Worm (Caenorhabditis elegans) whole organism, mixed stage, embryonic: ENCODE results near the gene F46C3.6.

Source experiments
- M03D4.4 ChIP-seq: sonication (generic microtip); optimal IDR thresholded peaks from 2 replicates; lab custom pipeline; 2017; ENCODE audit warnings: mild to moderate bottlenecking, missing genetic modification characterization, missing compliant biosample characterization
- bed-3 ChIP-seq: fragments of 200-800 bp; sonication (Bioruptor generic); optimal IDR thresholded peaks from 3 replicates; lab custom pipeline; 2018; ENCODE audit warnings: mild to moderate bottlenecking, missing genetic modification characterization, moderate library complexity, missing compliant biosample characterization
- blmp-1 ChIP-seq: fragments of 150-350 bp; optimal IDR thresholded peaks from 2 replicates; lab custom pipeline; 2014; ENCODE audit warnings: missing biosample characterization, missing genetic modification characterization
- ceh-39 ChIP-seq: fragments of 150-350 bp; optimal IDR thresholded peaks from 2 replicates; lab custom pipeline; 2014; ENCODE audit warnings: missing biosample characterization, missing genetic modification characterization
- ceh-43 ChIP-seq: fragments of 200-800 bp; sonication (Bioruptor generic); optimal IDR thresholded peaks from 2 replicates; lab custom pipeline; 2018; ENCODE audit warnings: mild to moderate bottlenecking, missing genetic modification characterization, moderate library complexity, missing compliant biosample characterization
- ceh-83 ChIP-seq: fragments of 200-800 bp; sonication (Bioruptor generic); optimal IDR thresholded peaks from 2 replicates; lab custom pipeline; 2018; ENCODE audit warnings: mild to moderate bottlenecking, missing genetic modification characterization, missing compliant biosample characterization
- ces-1 ChIP-seq: fragments of 150-350 bp; optimal IDR thresholded peaks from 2 replicates; lab custom pipeline; 2014; ENCODE audit warnings: missing biosample characterization, missing genetic modification reagents, missing genetic modification characterization
- cnd-1 ChIP-seq: fragments of 200-800 bp; sonication (Bioruptor generic); optimal IDR thresholded peaks from 2 replicates; lab custom pipeline; 2018; ENCODE audit warnings: mild to moderate bottlenecking, missing genetic modification characterization, missing compliant biosample characterization
- drap-1 ChIP-seq: fragments of 200-800 bp; sonication (Bioruptor generic); optimal IDR thresholded peaks from 3 replicates; lab custom pipeline; 2018; ENCODE audit warnings: mild to moderate bottlenecking, missing genetic modification characterization, missing compliant biosample characterization
- elt-1 ChIP-seq: sonication (generic microtip); optimal IDR thresholded peaks from 2 replicates; lab custom pipeline; 2017; ENCODE audit warnings: missing genetic modification characterization, mild to moderate bottlenecking, missing compliant biosample characterization, antibody characterized with exemption, moderate library complexity, borderline replicate concordance; ENCODE audit not compliant: insufficient read depth
- flh-1 ChIP-seq: fragments of 200-800 bp; sonication (Bioruptor generic); optimal IDR thresholded peaks from 2 replicates; lab custom pipeline; 2018; ENCODE audit warnings: mild to moderate bottlenecking, missing genetic modification characterization, moderate library complexity, missing compliant biosample characterization
- ham-2 ChIP-seq: fragments of 200-800 bp; sonication (Bioruptor generic); optimal IDR thresholded peaks from 2 replicates; lab custom pipeline; 2018; ENCODE audit warnings: mild to moderate bottlenecking, missing genetic modification characterization, missing compliant biosample characterization
- hlh-1 ChIP-seq: fragments of 150-350 bp; optimal IDR thresholded peaks from 2 replicates; lab custom pipeline; 2014; ENCODE audit warnings: missing biosample characterization, missing genetic modification reagents, missing genetic modification characterization
- lin-13 ChIP-seq: fragments of 150-350 bp; optimal IDR thresholded peaks from 2 replicates; lab custom pipeline; 2014; ENCODE audit warnings: missing biosample characterization, missing genetic modification characterization
- lin-32 ChIP-seq: fragments of 200-800 bp; sonication (Bioruptor generic); optimal IDR thresholded peaks from 2 replicates; lab custom pipeline; 2018; ENCODE audit warnings: mild to moderate bottlenecking, missing genetic modification characterization, missing compliant biosample characterization
- lsy-2 ChIP-seq: fragments of 150-350 bp; optimal IDR thresholded peaks from 2 replicates; lab custom pipeline; 2014; ENCODE audit warnings: missing biosample characterization, missing genetic modification characterization
- mab-5 ChIP-seq: fragments of 150-350 bp; optimal IDR thresholded peaks from 2 replicates; lab custom pipeline; 2014; ENCODE audit warnings: missing biosample characterization, missing genetic modification characterization
- mep-1 ChIP-seq: fragments of 150-350 bp; optimal IDR thresholded peaks from 2 replicates; lab custom pipeline; 2017; ENCODE audit warnings: missing biosample characterization, missing genetic modification reagents, missing genetic modification characterization, inconsistent platforms
- mls-2 ChIP-seq: sonication (generic microtip); optimal IDR thresholded peaks from 2 replicates; lab custom pipeline; 2016; ENCODE audit warnings: mild to moderate bottlenecking, missing genetic modification characterization, moderate library complexity, missing compliant biosample characterization
- nhr-12 ChIP-seq: fragments of 150-350 bp; optimal IDR thresholded peaks from 2 replicates; lab custom pipeline; 2014; ENCODE audit warnings: missing biosample characterization, missing genetic modification characterization
- nhr-2 ChIP-seq: fragments of 150-350 bp; optimal IDR thresholded peaks from 2 replicates; lab custom pipeline; 2014; ENCODE audit warnings: missing biosample characterization, missing genetic modification characterization
- nhr-237 ChIP-seq: fragments of 150-350 bp; optimal IDR thresholded peaks from 2 replicates; lab custom pipeline; 2014; ENCODE audit warnings: missing biosample characterization, missing genetic modification characterization
- nhr-28 ChIP-seq: fragments of 150-350 bp; optimal IDR thresholded peaks from 2 replicates; lab custom pipeline; 2014; ENCODE audit warnings: missing biosample characterization, missing genetic modification characterization
- nhr-76 ChIP-seq: sonication (generic microtip); optimal IDR thresholded peaks from 2 replicates; lab custom pipeline; 2017; ENCODE audit warnings: missing biosample characterization, missing genetic modification characterization
- pha-4 ChIP-seq: fragments of 150-350 bp; optimal IDR thresholded peaks from 2 replicates; lab custom pipeline; 2018; ENCODE audit warnings: missing biosample characterization, missing genetic modification reagents, missing genetic modification characterization
- sem-2 ChIP-seq: fragments of 200-800 bp; sonication (Bioruptor generic); optimal IDR thresholded peaks from 2 replicates; lab custom pipeline; 2018; ENCODE audit warnings: mild to moderate bottlenecking, missing genetic modification characterization, missing compliant biosample characterization
- snpc-4 ChIP-seq: fragments of 150-350 bp; optimal IDR thresholded peaks from 2 replicates; lab custom pipeline; 2014; ENCODE audit warnings: missing biosample characterization, missing genetic modification characterization
- sptf-1 ChIP-seq: sonication (generic microtip); optimal IDR thresholded peaks from 2 replicates; lab custom pipeline; 2017; ENCODE audit warnings: mild to moderate bottlenecking, missing genetic modification characterization, moderate library complexity, missing compliant biosample characterization
- tbx-8 ChIP-seq: fragments of 200-800 bp; sonication (Bioruptor generic); optimal IDR thresholded peaks from 2 replicates; lab custom pipeline; 2018; ENCODE audit warnings: mild to moderate bottlenecking, missing genetic modification characterization, moderate library complexity, missing compliant biosample characterization
- unc-120 ChIP-seq: sonication (generic microtip); optimal IDR thresholded peaks from 2 replicates; lab custom pipeline; 2017; ENCODE audit warnings: missing genetic modification characterization, missing compliant biosample characterization; ENCODE audit not compliant: poor library complexity, severe bottlenecking
- unc-39 ChIP-seq: fragments of 150-350 bp; optimal IDR thresholded peaks from 2 replicates; lab custom pipeline; 2014; ENCODE audit warnings: missing biosample characterization, missing genetic modification characterization
- unc-62 ChIP-seq: fragments of 150-350 bp; optimal IDR thresholded peaks from 2 replicates; lab custom pipeline; 2014; ENCODE audit warnings: missing biosample characterization, missing genetic modification reagents, missing genetic modification characterization
- zip-8 ChIP-seq: fragments of 150-350 bp; optimal IDR thresholded peaks from 2 replicates; lab custom pipeline; 2014; ENCODE audit warnings: missing biosample characterization, missing genetic modification characterization
- ztf-11 ChIP-seq: fragments of 150-350 bp; optimal IDR thresholded peaks from 2 replicates; lab custom pipeline; 2014; ENCODE audit warnings: missing biosample characterization, missing genetic modification characterization

Gene F46C3.6

ce11 chrX:11465215-11465614 lies 45.3 kb upstream of the F46C3.6 start, which contains the start of gene lin-14:
lin-14 (plus strand) TSS chrX:11465560.
- TF ChIP-seq nhr-237 (tag; lab: Kevin White, UChicago) (no peak), tbx-8 (GFP tag; lab: Kevin White, UChicago) (no peak), cnd-1 (tag; lab: Kevin White, UChicago) (no peak), flh-1 (no peak), bed-3 (GFP tag; lab: Kevin White, UChicago) (no peak), ceh-39 (tag; lab: Kevin White, UChicago) (no peak), unc-39 (no peak), lin-13 (no peak), mls-2 (tag; lab: Kevin White, UChicago) (peak; percentile 32), ceh-43 (GFP tag; lab: Kevin White, UChicago) (no peak), ztf-11 (tag; lab: Kevin White, UChicago) (no peak), sptf-1 (tag; lab: Kevin White, UChicago) (no peak), nhr-28 (tag; lab: Kevin White, UChicago) (no peak), nhr-76 (no peak), M03D4.4 (tag; lab: Kevin White, UChicago) (no peak), mep-1 (tag; lab: Kevin White, UChicago) (peak; percentile 10), lin-32 (GFP tag; lab: Kevin White, UChicago) (no peak), ces-1 (peak; percentile 33), blmp-1 (tag; lab: Kevin White, UChicago) (no peak), pha-4 (tag; lab: Kevin White, UChicago) (peak; percentile 8), mab-5 (tag; lab: Kevin White, UChicago) (no peak), zip-8 (tag; lab: Kevin White, UChicago) (no peak), nhr-12 (tag; lab: Kevin White, UChicago) (no peak), nhr-2 (tag; lab: Kevin White, UChicago) (no peak), elt-1 (no peak), drap-1 (GFP tag; lab: Kevin White, UChicago) (peak; percentile 2), ham-2 (GFP tag; lab: Kevin White, UChicago) (peak; percentile 69), unc-62 (GFP tag; lab: Kevin White, UChicago) (peak; percentile 34), unc-120 (tag; lab: Kevin White, UChicago) (peak; percentile 94), ceh-83 (GFP tag; lab: Kevin White, UChicago) (no peak), snpc-4 (tag; lab: Kevin White, UChicago) (no peak), hlh-1 (tag; lab: Kevin White, UChicago) (no peak), sem-2 (GFP tag; lab: Kevin White, UChicago) (no peak), lsy-2 (peak; percentile 5)

DNA sequence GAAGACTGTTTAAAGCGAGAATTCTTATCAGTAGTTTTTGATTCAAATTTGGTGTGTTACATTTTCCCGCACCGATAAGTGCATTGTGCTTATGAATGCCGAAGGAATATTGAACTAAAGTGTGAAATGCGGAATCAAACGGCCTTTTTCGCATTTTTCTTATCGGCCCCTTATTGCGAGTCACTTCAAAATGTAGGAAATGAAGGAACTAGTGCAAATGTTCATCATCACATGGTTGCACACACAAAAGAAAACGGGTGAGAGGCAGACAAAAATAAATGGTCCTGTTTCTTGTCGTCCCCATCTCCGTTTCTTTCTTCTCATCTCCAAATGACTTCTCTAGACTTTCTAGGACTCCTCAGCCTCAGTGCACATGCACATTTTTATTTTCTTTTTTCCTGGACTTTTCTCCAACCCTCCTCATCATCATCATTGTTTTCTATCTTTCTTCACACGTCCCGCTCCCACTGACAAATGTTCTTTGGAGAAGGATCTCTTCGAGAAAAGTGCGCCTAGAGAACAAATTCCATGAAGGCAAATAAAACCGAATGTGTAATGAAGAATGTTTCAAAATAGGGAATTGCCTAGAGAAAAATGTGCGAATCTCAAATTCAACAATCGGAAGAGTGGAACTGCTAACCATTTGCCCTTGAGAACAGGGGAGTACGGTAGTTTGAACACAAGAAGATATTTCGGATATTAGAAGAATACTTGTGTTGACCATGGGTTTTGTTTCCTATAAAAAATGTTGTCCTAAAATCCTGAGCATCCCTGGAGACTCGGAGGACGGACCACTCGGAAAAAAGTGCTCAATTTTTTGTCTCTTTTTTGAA lies 44.6 kb upstream of the F46C3.6 start:
- TF ChIP-seq unc-62 (GFP tag; lab: Kevin White, UChicago): peak; percentile 14
- no peak for TF ChIP-seq lin-13
- TF ChIP-seq zip-8 (tag; lab: Kevin White, UChicago): no peak
- peak; percentile 24 for TF ChIP-seq hlh-1 (tag; lab: Kevin White, UChicago)
- no peak for TF ChIP-seq ztf-11 (tag; lab: Kevin White, UChicago)
- peak; percentile 29 for TF ChIP-seq unc-120 (tag; lab: Kevin White, UChicago)
- no peak for TF ChIP-seq flh-1
- TF ChIP-seq mab-5 (tag; lab: Kevin White, UChicago): no peak
- TF ChIP-seq ces-1: peak; percentile 36
- TF ChIP-seq nhr-76: no peak
- no peak for TF ChIP-seq mep-1 (tag; lab: Kevin White, UChicago)
- TF ChIP-seq nhr-12 (tag; lab: Kevin White, UChicago): no peak
- TF ChIP-seq unc-39: no peak
- no peak for TF ChIP-seq nhr-2 (tag; lab: Kevin White, UChicago)

- TF ChIP-seq unc-120 (tag; lab: Kevin White, UChicago) (peak; percentile 74), zip-8 (tag; lab: Kevin White, UChicago) (no peak), unc-62 (GFP tag; lab: Kevin White, UChicago) (peak; percentile 64)
These were observed 43.7 kb upstream of the F46C3.6 start for ce11 chrX:11463568-11463967.
